Worm (Caenorhabditis elegans) whole organism, midembryonic: Measurements from ENCODE around the gene gly-13.

Experiments
- T22C8.4 ChIP-seq: fragments of 200-800 bp; sonication (Bioruptor generic); IDR thresholded peaks from 2 replicates; pipeline ENCODE4 v1.3.6; 2022; ENCODE audit warnings: missing genetic modification characterization, missing compliant biosample characterization
- cog-1 ChIP-seq: sonication (generic microtip); optimal IDR thresholded peaks from 2 replicates; lab custom pipeline; 2016; ENCODE audit warnings: missing genetic modification characterization, missing compliant biosample characterization
- flt-1 ChIP-seq: fragments of 200-800 bp; sonication (Bioruptor generic); IDR thresholded peaks from 2 replicates; pipeline ENCODE4 v1.3.6; 2022; ENCODE audit warnings: missing genetic modification characterization, missing compliant biosample characterization
- med-1 ChIP-seq: sonication (generic microtip); optimal IDR thresholded peaks from 2 replicates; lab custom pipeline; 2017; ENCODE audit warnings: missing genetic modification characterization, mild to moderate bottlenecking, missing compliant biosample characterization, antibody characterized with exemption, missing genetic modification reagents; ENCODE audit not compliant: insufficient read depth
- tab-1 ChIP-seq: fragments of 200-800 bp; sonication (Bioruptor generic); IDR thresholded peaks from 2 replicates; pipeline ENCODE4 v1.3.6; 2022; ENCODE audit warnings: missing genetic modification characterization, missing compliant biosample characterization
- ztf-23 ChIP-seq: fragments of 200-800 bp; sonication (Bioruptor generic); IDR thresholded peaks from 2 replicates; pipeline ENCODE4 v1.3.6; 2022; ENCODE audit warnings: missing genetic modification reagents, missing genetic modification characterization, missing compliant biosample characterization

- TF ChIP-seq med-1 (GFP tag; lab: Kevin White, UChicago) (no peak), cog-1 (no peak), ztf-23 (GFP tag; lab: Robert Waterston, UW) (no peak), flt-1 (GFP tag; lab: Robert Waterston, UW) (no peak), tab-1 (GFP tag; lab: Robert Waterston, UW) (no peak), T22C8.4 (no peak)
Observed at ce11 chrX:9261626-9262189, 34.7 kb downstream of the gly-13 start.
